Fruit fly (Drosophila melanogaster) whole organism, prepupa: ENCODE results near the gene VhaPPA1-2.

Experiments
- Blimp-1 ChIP-seq: fragments of 200-800 bp; sonication (Bioruptor generic); optimal IDR thresholded peaks from 3 replicates; lab custom pipeline; 2017; ENCODE audit warnings: missing biosample characterization, missing genetic modification characterization, mild to moderate bottlenecking, moderate library complexity, missing genetic modification reagents
- CG10669 ChIP-seq: fragments of 200-800 bp; sonication (Bioruptor generic); optimal IDR thresholded peaks from 3 replicates; lab custom pipeline; 2018; ENCODE audit warnings: missing biosample characterization, mild to moderate bottlenecking, missing genetic modification characterization, moderate library complexity
- CG11294 ChIP-seq: fragments of 200-800 bp; sonication (Bioruptor generic); IDR thresholded peaks from 2 replicates; pipeline ENCODE4 v1.3.6; 2022; ENCODE audit warnings: missing biosample characterization, missing genetic modification characterization
- CG11762 ChIP-seq: fragments of 200-800 bp; sonication (Bioruptor generic); optimal IDR thresholded peaks from 3 replicates; lab custom pipeline; 2016; ENCODE audit warnings: missing biosample characterization, missing genetic modification characterization; ENCODE audit not compliant: insufficient read depth
- CG11902 ChIP-seq: fragments of 200-800 bp; sonication (Bioruptor generic); optimal IDR thresholded peaks from 3 replicates; lab custom pipeline; 2016; ENCODE audit warnings: missing biosample characterization, missing genetic modification characterization
- CG15336 ChIP-seq: fragments of 200-800 bp; sonication (Bioruptor generic); IDR thresholded peaks from 2 replicates; pipeline ENCODE4 v1.3.6; 2022; ENCODE audit warnings: missing biosample characterization, missing genetic modification characterization
- CG1621 ChIP-seq: fragments of 200-800 bp; sonication (Bioruptor generic); optimal IDR thresholded peaks from 3 replicates; lab custom pipeline; 2018; ENCODE audit warnings: missing biosample characterization, mild to moderate bottlenecking, missing genetic modification characterization
- CG3032 ChIP-seq: fragments of 200-800 bp; optimal IDR thresholded peaks from 2 replicates; lab custom pipeline; 2019; ENCODE audit warnings: missing biosample characterization, mild to moderate bottlenecking, missing genetic modification characterization, moderate library complexity
- CG31627 ChIP-seq: fragments of 200-800 bp; sonication (Bioruptor generic); optimal IDR thresholded peaks from 3 replicates; lab custom pipeline; 2016; ENCODE audit warnings: missing biosample characterization, missing genetic modification characterization
- CG32006 ChIP-seq: fragments of 200-800 bp; sonication (Bioruptor generic); optimal IDR thresholded peaks from 3 replicates; lab custom pipeline; 2017; ENCODE audit warnings: missing biosample characterization, mild to moderate bottlenecking, missing genetic modification characterization
- CG34406 ChIP-seq: fragments of 200-800 bp; sonication (Bioruptor generic); optimal IDR thresholded peaks from 3 replicates; lab custom pipeline; 2016; ENCODE audit warnings: missing biosample characterization, missing genetic modification characterization
- CG3919 ChIP-seq: fragments of 200-800 bp; sonication (Bioruptor generic); optimal IDR thresholded peaks from 3 replicates; lab custom pipeline; 2016; ENCODE audit warnings: missing biosample characterization, missing genetic modification characterization
- CG4318 ChIP-seq: fragments of 200-800 bp; sonication (Bioruptor generic); optimal IDR thresholded peaks from 3 replicates; lab custom pipeline; 2017; ENCODE audit warnings: missing biosample characterization, mild to moderate bottlenecking, missing genetic modification characterization
- CG6163 ChIP-seq: fragments of 200-800 bp; sonication (Bioruptor generic); IDR thresholded peaks from 3 replicates; pipeline ENCODE4 v1.3.6; 2022; ENCODE audit warnings: missing biosample characterization, missing genetic modification characterization
- CG6276 ChIP-seq: fragments of 200-800 bp; sonication (Bioruptor generic); optimal IDR thresholded peaks from 2 replicates; lab custom pipeline; 2017; ENCODE audit warnings: missing biosample characterization, mild to moderate bottlenecking, missing genetic modification characterization
- CG6792 ChIP-seq: fragments of 200-800 bp; sonication (Bioruptor generic); optimal IDR thresholded peaks from 3 replicates; lab custom pipeline; 2016; ENCODE audit warnings: missing biosample characterization, missing genetic modification characterization
- CG6854 ChIP-seq: fragments of 200-800 bp; sonication (Bioruptor generic); optimal IDR thresholded peaks from 2 replicates; lab custom pipeline; 2017; ENCODE audit warnings: missing biosample characterization, mild to moderate bottlenecking, missing genetic modification characterization
- CG7368 ChIP-seq: fragments of 200-800 bp; sonication (Bioruptor generic); optimal IDR thresholded peaks from 3 replicates; lab custom pipeline; 2016; ENCODE audit warnings: missing biosample characterization, missing genetic modification characterization
- CG8319 ChIP-seq: fragments of 200-800 bp; sonication (Bioruptor generic); optimal IDR thresholded peaks from 3 replicates; lab custom pipeline; 2016; ENCODE audit warnings: missing biosample characterization, missing genetic modification characterization
- CG8632 ChIP-seq: fragments of 200-800 bp; sonication (Bioruptor generic); optimal IDR thresholded peaks from 3 replicates; lab custom pipeline; 2016; ENCODE audit warnings: missing biosample characterization, missing genetic modification characterization
- Eip75B ChIP-seq: fragments of 200-800 bp; sonication (Bioruptor generic); optimal IDR thresholded peaks from 3 replicates; lab custom pipeline; 2016; ENCODE audit warnings: missing biosample characterization, missing genetic modification characterization
- Ets21C ChIP-seq: fragments of 200-800 bp; sonication (Bioruptor generic); optimal IDR thresholded peaks from 3 replicates; lab custom pipeline; 2016; ENCODE audit warnings: missing biosample characterization, missing genetic modification characterization
- Ets96B ChIP-seq: fragments of 200-800 bp; optimal IDR thresholded peaks from 2 replicates; lab custom pipeline; 2019; ENCODE audit warnings: missing biosample characterization, mild to moderate bottlenecking, missing genetic modification characterization, moderate library complexity
- Gug ChIP-seq: fragments of 200-800 bp; sonication (Bioruptor generic); IDR thresholded peaks from 2 replicates; pipeline ENCODE4 v1.3.6; 2022; ENCODE audit warnings: missing biosample characterization, missing genetic modification characterization
- Hr38 ChIP-seq: sonication (Bioruptor generic); optimal IDR thresholded peaks from 2 replicates; lab custom pipeline; 2016; ENCODE audit warnings: missing biosample characterization, missing genetic modification characterization
- Hr4 ChIP-seq: fragments of 200-800 bp; sonication (Bioruptor generic); optimal IDR thresholded peaks from 3 replicates; lab custom pipeline; 2016; ENCODE audit warnings: missing biosample characterization, missing genetic modification characterization
- Lpt ChIP-seq: fragments of 200-800 bp; sonication (Bioruptor generic); optimal IDR thresholded peaks from 3 replicates; lab custom pipeline; 2016; ENCODE audit warnings: missing biosample characterization, missing genetic modification characterization
- Smox ChIP-seq: fragments of 200-800 bp; sonication (Bioruptor generic); optimal IDR thresholded peaks from 3 replicates; lab custom pipeline; 2016; ENCODE audit warnings: missing biosample characterization, missing genetic modification characterization
- Sox102F ChIP-seq: fragments of 200-800 bp; sonication (Bioruptor generic); optimal IDR thresholded peaks from 2 replicates; lab custom pipeline; 2016; ENCODE audit warnings: missing biosample characterization, mild to moderate bottlenecking, missing genetic modification characterization
- Sox15 ChIP-seq: fragments of 200-800 bp; sonication (Bioruptor generic); optimal IDR thresholded peaks from 3 replicates; lab custom pipeline; 2016; ENCODE audit warnings: missing biosample characterization, missing genetic modification characterization
- achi ChIP-seq: fragments of 200-800 bp; sonication (Bioruptor generic); optimal IDR thresholded peaks from 3 replicates; lab custom pipeline; 2016; ENCODE audit warnings: missing biosample characterization, missing genetic modification characterization
- acj6 ChIP-seq: fragments of 200-800 bp; sonication (Bioruptor generic); optimal IDR thresholded peaks from 3 replicates; lab custom pipeline; 2016; ENCODE audit warnings: missing biosample characterization, missing genetic modification characterization
- cyc ChIP-seq: fragments of 200-800 bp; sonication (Bioruptor generic); optimal IDR thresholded peaks from 3 replicates; lab custom pipeline; 2016; ENCODE audit warnings: missing biosample characterization, missing genetic modification characterization
- esn ChIP-seq: fragments of 200-800 bp; sonication (Bioruptor generic); optimal IDR thresholded peaks from 2 replicates; lab custom pipeline; 2016; ENCODE audit warnings: missing biosample characterization, mild to moderate bottlenecking, missing genetic modification characterization, moderate library complexity
- fd85E ChIP-seq: fragments of 200-800 bp; sonication (Bioruptor generic); optimal IDR thresholded peaks from 3 replicates; lab custom pipeline; 2016; ENCODE audit warnings: missing biosample characterization, missing genetic modification characterization
- fkh ChIP-seq: fragments of 200-800 bp; sonication (Bioruptor generic); optimal IDR thresholded peaks from 3 replicates; lab custom pipeline; 2017; ENCODE audit warnings: missing biosample characterization, mild to moderate bottlenecking, missing genetic modification characterization, moderate library complexity
- lz ChIP-seq: fragments of 200-800 bp; sonication (Bioruptor generic); optimal IDR thresholded peaks from 3 replicates; lab custom pipeline; 2016; ENCODE audit warnings: missing biosample characterization, missing genetic modification characterization
- net ChIP-seq: fragments of 200-800 bp; sonication (Bioruptor generic); optimal IDR thresholded peaks from 3 replicates; lab custom pipeline; 2016; ENCODE audit warnings: missing biosample characterization, missing genetic modification characterization
- pdm3 ChIP-seq: fragments of 200-800 bp; sonication (Bioruptor generic); optimal IDR thresholded peaks from 3 replicates; lab custom pipeline; 2016; ENCODE audit warnings: missing biosample characterization, missing genetic modification characterization
- salr ChIP-seq, 2 experiments: fragments of 200-800 bp; sonication (Bioruptor generic); optimal IDR thresholded peaks; 3 replicates each; lab custom pipeline; 2016 to 2018; ENCODE audit warnings: missing biosample characterization in 2 of 2, missing genetic modification characterization in 2 of 2, mild to moderate bottlenecking in 1 of 2
- svp ChIP-seq: fragments of 200-800 bp; sonication (Bioruptor generic); peaks from one replicate; lab custom pipeline; 2016; ENCODE audit warnings: missing biosample characterization, missing genetic modification characterization
- topi ChIP-seq: fragments of 200-800 bp; sonication (Bioruptor generic); optimal IDR thresholded peaks from 3 replicates; lab custom pipeline; 2016; ENCODE audit warnings: missing biosample characterization, missing genetic modification characterization
- vri ChIP-seq: fragments of 200-800 bp; sonication (Bioruptor generic); optimal IDR thresholded peaks from 3 replicates; lab custom pipeline; 2016; ENCODE audit warnings: missing biosample characterization, mild to moderate bottlenecking, missing genetic modification characterization

Gene VhaPPA1-2

DNA sequence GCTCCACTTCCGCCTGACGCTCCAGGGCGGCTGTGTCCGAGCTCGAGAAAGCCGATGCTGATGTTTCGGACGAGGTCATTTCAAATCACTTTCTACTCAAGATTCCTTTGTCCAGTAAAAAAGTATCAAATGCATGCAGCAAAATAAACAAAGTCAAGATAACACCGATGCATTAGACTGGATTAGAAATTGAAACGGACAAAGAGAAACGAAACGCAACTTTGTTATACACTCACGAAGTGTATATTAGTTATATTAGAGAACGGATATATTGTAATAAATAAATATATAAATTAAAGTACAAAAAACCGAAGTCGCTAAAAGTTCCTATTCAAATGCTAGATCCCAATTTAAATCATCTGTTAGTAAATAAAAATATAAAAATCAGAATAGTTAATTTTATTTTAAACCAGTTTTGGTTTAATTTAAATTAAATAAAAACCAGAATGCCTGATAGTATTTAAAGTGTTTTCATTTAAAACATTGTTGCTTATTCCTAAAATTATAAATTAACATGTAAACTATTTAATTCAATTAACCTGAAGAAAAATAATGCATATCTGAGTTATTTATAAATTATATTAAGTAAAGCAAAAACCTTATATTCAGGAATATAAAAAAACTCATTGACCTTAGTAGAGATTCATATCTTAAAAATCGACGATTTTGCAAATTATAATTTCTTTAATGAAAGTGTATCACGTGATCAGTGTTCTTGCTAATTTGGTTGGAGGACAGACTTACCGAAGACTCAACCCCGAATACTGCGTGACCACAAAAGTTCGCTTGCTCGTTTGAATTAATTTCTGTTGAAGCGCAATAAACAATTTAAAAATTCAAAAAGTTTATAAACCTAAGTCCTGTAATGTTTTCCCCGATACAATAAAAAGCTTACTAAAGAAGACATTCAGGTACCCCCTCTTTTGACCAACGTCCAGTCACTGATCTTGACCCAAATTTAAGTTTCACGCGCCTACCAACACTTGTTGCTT lies 6.0 kb downstream of the VhaPPA1-2 start, which contains the start of gene Dph2 (continued):
- peak; percentile 86 for TF ChIP-seq Eip75B (GFP tag; lab: Kevin White, UChicago)
- no peak for TF ChIP-seq Hr38 (GFP tag; lab: Kevin White, UChicago)
- peak; percentile 37 for TF ChIP-seq CG11902
- peak; percentile 50 for TF ChIP-seq cyc
- TF ChIP-seq CG7368 (GFP tag; lab: Kevin White, UChicago): no peak
- peak; percentile 35 for TF ChIP-seq CG32006
- peak; percentile 14 for TF ChIP-seq CG8632 (GFP tag; lab: Kevin White, UChicago)
- TF ChIP-seq Blimp-1: peak; percentile 27
- peak; percentile 45 for TF ChIP-seq topi (GFP tag; lab: Kevin White, UChicago)

dm6 chr3R:14890064-14890709 lies 9.9 kb downstream of the VhaPPA1-2 start, which contains the start of the genes CycC and UQCR-C1:
Gene CycC (minus strand): TSS chr3R:14890205.
Gene UQCR-C1 (plus strand): TSS chr3R:14890231.
- TF ChIP-seq CG6163 (GFP tag; lab: Robert Waterston, UW) (no peak), vri (GFP tag; lab: Kevin White, UChicago) (peak; percentile 80)

DNA sequence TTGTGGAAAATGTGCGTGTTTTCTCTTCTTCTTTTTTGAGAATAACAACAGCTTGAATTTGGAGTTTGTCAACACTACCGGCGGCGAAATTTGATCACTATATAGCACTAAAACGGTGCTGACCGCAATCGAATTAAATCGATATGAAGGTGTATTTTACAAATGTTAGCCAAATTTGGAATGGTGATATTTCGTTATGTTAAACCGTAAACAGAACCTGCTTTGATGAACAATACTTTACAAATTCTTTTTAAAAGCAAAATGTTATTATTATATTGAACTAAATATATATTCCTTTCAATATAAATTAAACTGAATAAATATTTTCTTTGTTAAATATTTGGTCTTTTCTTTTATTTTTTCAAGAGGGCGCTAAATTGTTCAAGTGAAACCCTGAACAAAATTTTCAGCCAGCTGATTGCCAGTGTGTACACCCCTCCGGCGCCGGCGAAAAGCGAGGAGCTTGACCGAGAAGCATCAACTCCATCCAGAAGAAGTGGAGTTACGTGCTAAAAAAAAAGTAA lies 14.0 kb downstream of the VhaPPA1-2 start, which contains the start of the genes Rrp6, CG33331 and CG33332:
TSS of gene Rrp6 (minus strand) at position 236 of the 524 bp plus-strand sequence.
TSS of gene CG33331 (plus strand) at position 446 of the 524 bp plus-strand sequence.
TSS of gene CG33332 (plus strand) at position 446 of the 524 bp plus-strand sequence.
- TF ChIP-seq fkh (no peak), net (GFP tag; lab: Kevin White, UChicago) (no peak), esn (GFP tag; lab: Kevin White, UChicago) (peak; percentile 75), lz (GFP tag; lab: Kevin White, UChicago) (peak; percentile 65), Smox (GFP tag; lab: Kevin White, UChicago) (no peak), Eip75B (GFP tag; lab: Kevin White, UChicago) (no peak), CG11762 (GFP tag; lab: Kevin White, UChicago) (no peak), fd85E (GFP tag; lab: Kevin White, UChicago) (no peak), Ets21C (GFP tag; lab: Kevin White, UChicago) (no peak), Gug (GFP tag; lab: Robert Waterston, UW) (peak; percentile 41), CG6276 (no peak), svp (GFP tag; lab: Kevin White, UChicago) (no peak), CG10669 (GFP tag; lab: Kevin White, UChicago) (no peak), salr (GFP tag; optimal IDR thresholded peaks at IDR 0.05; lab: Kevin White, UChicago) (peak in 1 of 2 experiments; percentile 6), CG6792 (GFP tag; lab: Kevin White, UChicago) (peak; percentile 69), Sox15 (peak; percentile 27), CG4318 (GFP tag; lab: Kevin White, UChicago) (no peak), acj6 (GFP tag; lab: Kevin White, UChicago) (peak; percentile 73), CG34406 (GFP tag; lab: Kevin White, UChicago) (no peak), CG8319 (GFP tag; lab: Kevin White, UChicago) (peak; percentile 54), cyc (peak; percentile 64), topi (GFP tag; lab: Kevin White, UChicago) (no peak), achi (GFP tag; lab: Kevin White, UChicago) (no peak), CG3032 (tag; lab: Kevin White, UChicago) (peak; percentile 69), CG11902 (peak; percentile 40), Sox102F (GFP tag; lab: Kevin White, UChicago) (no peak), pdm3 (no peak), CG3919 (peak; percentile 80), Blimp-1 (no peak), vri (GFP tag; lab: Kevin White, UChicago) (no peak), CG6854 (GFP tag; lab: Kevin White, UChicago) (no peak), Hr4 (GFP tag; lab: Kevin White, UChicago) (no peak), CG7368 (GFP tag; lab: Kevin White, UChicago) (no peak), CG11294 (peak; percentile 18; the same call in 1 of the 2 replicates), CG15336 (GFP tag; lab: Robert Waterston, UW) (peak; percentile 66), CG1621 (tag; lab: Kevin White, UChicago) (no peak), Lpt (GFP tag; lab: Kevin White, UChicago) (no peak), CG6163 (GFP tag; lab: Robert Waterston, UW) (peak; percentile 47; the same call in 1 of the 3 replicates), CG31627 (peak; percentile 76), Ets96B (tag; lab: Kevin White, UChicago) (peak; percentile 61)
